Worm (Caenorhabditis elegans) whole organism, young adult: ENCODE results near the gene ppgn-1.

Experiments
- C06A6.2 ChIP-seq: fragments of 200-800 bp; sonication (Bioruptor generic); conservative IDR thresholded peaks from 2 replicates; pipeline ENCODE4 v1.3.6; 2022; ENCODE audit warnings: missing genetic modification characterization, missing compliant biosample characterization
- T07F8.4 ChIP-seq: sonication (generic microtip); optimal IDR thresholded peaks from 2 replicates; lab custom pipeline; 2016; ENCODE audit warnings: mild to moderate bottlenecking, missing genetic modification characterization, moderate library complexity, missing compliant biosample characterization
- ceh-91 ChIP-seq: fragments of 200-800 bp; sonication (Bioruptor generic); IDR thresholded peaks from 2 replicates; pipeline ENCODE4 v1.3.6; 2022; ENCODE audit warnings: missing genetic modification reagents, missing genetic modification characterization, missing compliant biosample characterization
- chd-7 ChIP-seq: sonication (generic microtip); optimal IDR thresholded peaks from 2 replicates; lab custom pipeline; 2016; ENCODE audit warnings: mild to moderate bottlenecking, missing genetic modification characterization, moderate library complexity, missing compliant biosample characterization
- dpl-1 ChIP-seq: fragments of 150-350 bp; optimal IDR thresholded peaks from 2 replicates; lab custom pipeline; 2014; ENCODE audit warnings: missing biosample characterization, missing genetic modification reagents, missing genetic modification characterization
- let-526 ChIP-seq: fragments of 200-800 bp; sonication (Bioruptor generic); IDR thresholded peaks from 2 replicates; pipeline ENCODE4 v1.3.6; 2022; ENCODE audit warnings: missing genetic modification reagents, missing genetic modification characterization, missing compliant biosample characterization
- repo-1 ChIP-seq: sonication (generic microtip); optimal IDR thresholded peaks from 2 replicates; lab custom pipeline; 2017; ENCODE audit warnings: mild to moderate bottlenecking, missing genetic modification characterization, missing compliant biosample characterization
- somi-1 ChIP-seq: fragments of 200-800 bp; sonication (Bioruptor generic); optimal IDR thresholded peaks from 2 replicates; lab custom pipeline; 2018; ENCODE audit warnings: mild to moderate bottlenecking, missing genetic modification characterization, missing compliant biosample characterization
- ztf-22 ChIP-seq: fragments of 200-800 bp; sonication (Bioruptor generic); optimal IDR thresholded peaks from 2 replicates; lab custom pipeline; 2018; ENCODE audit warnings: mild to moderate bottlenecking, missing genetic modification characterization, moderate library complexity, missing compliant biosample characterization

DNA sequence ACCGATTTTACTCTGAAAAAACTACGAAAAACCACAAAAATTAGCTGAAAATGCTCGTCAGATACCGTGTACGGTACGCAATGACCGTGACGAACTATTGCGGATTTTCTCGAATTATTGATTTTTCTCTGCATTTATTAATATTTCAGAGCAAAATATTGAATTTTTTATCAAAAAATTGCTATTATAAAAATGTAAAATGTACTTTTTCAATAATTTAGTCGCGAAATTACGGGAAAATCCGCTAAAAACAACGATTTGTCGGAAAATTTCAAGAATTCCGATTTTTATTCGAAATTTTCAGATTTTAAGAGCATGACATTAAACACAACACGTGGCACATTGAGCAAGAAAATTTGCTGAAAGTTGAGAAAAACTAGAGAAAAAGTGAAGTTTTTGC, 32.4 kb downstream of the ppgn-1 start, which contains the start of gene Y38F2AL.12:
- TF ChIP-seq ztf-22 (GFP tag; lab: Kevin White, UChicago) (no peak), C06A6.2 (GFP tag; lab: Robert Waterston, UW) (no peak), chd-7 (no peak), T07F8.4 (tag; lab: Kevin White, UChicago) (no peak), dpl-1 (GFP tag; lab: Kevin White, UChicago) (no peak), repo-1 (tag; lab: Kevin White, UChicago) (no peak), let-526 (GFP tag; lab: Robert Waterston, UW) (no peak), ceh-91 (GFP tag; lab: Robert Waterston, UW) (no peak), somi-1 (no peak)
